Worm (Caenorhabditis elegans) whole organism, L4/young adult: ENCODE results near the gene C54F6.17.

Experiments used
- W03F9.2 ChIP-seq: fragments of 150-350 bp; optimal IDR thresholded peaks from 2 replicates; lab custom pipeline; 2014; ENCODE audit warnings: missing biosample characterization, missing genetic modification characterization
- dao-5 ChIP-seq: sonication (generic microtip); optimal IDR thresholded peaks from 2 replicates; lab custom pipeline; 2016; ENCODE audit warnings: missing genotype, missing genetic modification characterization, moderate library complexity, missing compliant biosample characterization
- him-1 ChIP-seq: sonication (generic microtip); optimal IDR thresholded peaks from 2 replicates; lab custom pipeline; 2016; ENCODE audit warnings: missing genotype, missing genetic modification reagents, missing genetic modification characterization, missing compliant biosample characterization

ce11 chrV:7480949-7481348, 46.3 kb upstream of the C54F6.17 start, which contains the start of gene C18B10.6:
- TF ChIP-seq him-1, result no peak
- TF ChIP-seq dao-5, result no peak
- no peak for TF ChIP-seq W03F9.2
